Fruit fly (Drosophila melanogaster): ENCODE results near the gene CG43218.

CG43218 gene

dm6 chr3L:21224274-21224673, 33.5 kb upstream of the CG43218 start:
- no peak for TF ChIP-seq CG32121 (GFP tag; IDR thresholded peaks at IDR 0.05)
- TF ChIP-seq CG8159 (tag; optimal IDR thresholded peaks at IDR 0.05), result no peak
- TF ChIP-seq CG34367 (tag; optimal IDR thresholded peaks at IDR 0.05), result no peak
- no peak for TF ChIP-seq CG13204 (GFP tag; optimal IDR thresholded peaks at IDR 0.05)
- TF ChIP-seq CG9948 (tag; optimal IDR thresholded peaks at IDR 0.05), result no peak
- no peak; the same call in 2 of the 3 replicates for TF ChIP-seq CG4496 (GFP tag; IDR thresholded peaks at IDR 0.05)
- no peak for TF ChIP-seq Snoo (tag; optimal IDR thresholded peaks at IDR 0.05)
- TF ChIP-seq CG8301 (tag; optimal IDR thresholded peaks at IDR 0.05), result peak; percentile 90
- peak; percentile 25; the same call in 1 of the 2 replicates for TF ChIP-seq rn (GFP tag; IDR thresholded peaks at IDR 0.05)
- no peak for TF ChIP-seq CG10348 (GFP tag; IDR thresholded peaks at IDR 0.05)
- TF ChIP-seq Pif1B (GFP tag; optimal IDR thresholded peaks at IDR 0.05), result no peak
- no peak for TF ChIP-seq fd96Ca (GFP tag; IDR thresholded peaks at IDR 0.05)
- peak; percentile 16 for TF ChIP-seq Pif1A (GFP tag; optimal IDR thresholded peaks at IDR 0.05)
- peak; percentile 95 for TF ChIP-seq CG14655 (GFP tag; optimal IDR thresholded peaks at IDR 0.05)
- no peak for TF ChIP-seq CG15710 (tag; optimal IDR thresholded peaks at IDR 0.05)
- no peak for TF ChIP-seq CG17806 (tag; optimal IDR thresholded peaks at IDR 0.05)
- no peak for TF ChIP-seq D1 (tag; optimal IDR thresholded peaks at IDR 0.05)
- no peak for TF ChIP-seq Ets98B (GFP tag; IDR thresholded peaks at IDR 0.05)
- TF ChIP-seq gl (tag; optimal IDR thresholded peaks at IDR 0.05), result no peak

DNA sequence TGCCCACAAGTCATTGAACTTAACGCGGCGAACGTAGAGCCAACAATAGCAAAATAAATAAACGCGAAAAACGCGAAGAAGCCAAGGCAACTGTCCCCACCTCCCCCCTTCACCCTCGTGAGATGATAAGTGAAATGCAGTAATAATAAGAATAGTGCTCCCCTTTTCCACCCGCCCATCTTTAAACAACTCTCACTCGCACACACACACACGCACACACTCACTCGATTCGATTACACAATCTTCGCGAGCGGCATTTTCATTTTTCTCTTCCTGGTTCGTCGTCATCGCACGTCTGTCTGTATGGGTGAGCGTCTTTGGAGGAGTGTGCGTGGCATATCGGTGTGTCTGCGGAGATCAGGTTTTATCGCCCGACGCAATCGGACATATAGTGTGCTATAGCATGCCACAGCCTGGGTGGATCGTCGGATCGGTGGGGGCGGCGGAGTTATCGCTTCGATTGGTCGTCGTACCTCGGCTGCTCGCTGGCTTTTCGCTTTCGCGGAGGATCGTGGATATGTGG, 33.1 kb upstream of the CG43218 start:
- TF ChIP-seq Ets98B (GFP tag; IDR thresholded peaks at IDR 0.05) (peak; percentile 56; the same call in 1 of the 2 replicates), CG12605 (GFP tag; IDR thresholded peaks at IDR 0.05) (peak; percentile 6), CG13204 (GFP tag; optimal IDR thresholded peaks at IDR 0.05) (peak; percentile 93), Snoo (tag; optimal IDR thresholded peaks at IDR 0.05) (peak; percentile 35), CG4496 (GFP tag; IDR thresholded peaks at IDR 0.05) (peak; percentile 39; the same call in 2 of the 3 replicates), fd96Ca (GFP tag; IDR thresholded peaks at IDR 0.05) (peak; percentile 70; the same call in 2 of the 3 replicates), Pif1A (GFP tag; optimal IDR thresholded peaks at IDR 0.05) (no peak), CG9948 (tag; optimal IDR thresholded peaks at IDR 0.05) (no peak), D1 (tag; optimal IDR thresholded peaks at IDR 0.05) (no peak), rn (GFP tag; IDR thresholded peaks at IDR 0.05) (no peak), Pif1B (GFP tag; optimal IDR thresholded peaks at IDR 0.05) (no peak), CG32121 (GFP tag; IDR thresholded peaks at IDR 0.05) (peak; percentile 40), CG8159 (tag; optimal IDR thresholded peaks at IDR 0.05) (no peak), gl (tag; optimal IDR thresholded peaks at IDR 0.05) (no peak), CG8301 (tag; optimal IDR thresholded peaks at IDR 0.05) (no peak), CG15710 (tag; optimal IDR thresholded peaks at IDR 0.05) (no peak), CG17806 (tag; optimal IDR thresholded peaks at IDR 0.05) (no peak), EcR (GFP tag; optimal IDR thresholded peaks at IDR 0.05) (peak; percentile 97), CG34367 (tag; optimal IDR thresholded peaks at IDR 0.05) (no peak)

DNA sequence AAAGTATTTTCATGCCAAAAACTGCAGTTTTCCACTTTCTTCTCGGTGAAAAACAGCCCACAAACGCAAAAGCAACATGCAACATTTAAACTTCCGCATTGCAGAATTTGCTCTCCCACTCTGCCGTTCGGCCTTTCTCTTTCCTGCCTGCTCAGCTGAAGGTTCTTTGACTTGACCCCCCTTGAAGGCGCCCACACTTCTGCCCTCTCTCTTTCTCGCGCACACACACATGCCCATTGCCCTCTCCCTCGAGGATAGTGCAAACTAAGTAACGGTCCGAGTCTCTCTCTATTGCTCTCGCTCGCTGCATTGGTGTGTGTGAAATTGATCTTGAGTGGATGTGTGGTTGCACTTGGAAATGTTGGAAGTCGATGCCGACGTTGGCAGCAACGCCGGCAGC, 32.2 kb upstream of the CG43218 start:
- TF ChIP-seq CG8301 (tag; optimal IDR thresholded peaks at IDR 0.05) (no peak), fd96Ca (GFP tag; IDR thresholded peaks at IDR 0.05) (0 out of 3 replicates have a peak, but pooled peaks have one; percentile 18), Snoo (tag; optimal IDR thresholded peaks at IDR 0.05) (no peak), CG8159 (tag; optimal IDR thresholded peaks at IDR 0.05) (no peak), EcR (GFP tag; optimal IDR thresholded peaks at IDR 0.05) (no peak), CG4496 (GFP tag; IDR thresholded peaks at IDR 0.05) (0 out of 3 replicates have a peak, but pooled peaks have one; percentile 8)

dm6 chr3L:21226309-21226708, 31.5 kb upstream of the CG43218 start, which contains the start of gene Eip78C:
Gene Eip78C (plus strand): TSS chr3L:21226609.
- no peak for TF ChIP-seq CG17806 (tag; optimal IDR thresholded peaks at IDR 0.05)
- TF ChIP-seq EcR (GFP tag; optimal IDR thresholded peaks at IDR 0.05), result no peak
- TF ChIP-seq CG8159 (tag; optimal IDR thresholded peaks at IDR 0.05), result no peak
- TF ChIP-seq Pif1A (GFP tag; optimal IDR thresholded peaks at IDR 0.05), result no peak
- peak; percentile 50; the same call in 1 of the 3 replicates for TF ChIP-seq fd96Ca (GFP tag; IDR thresholded peaks at IDR 0.05)
- peak; percentile 41; the same call in 1 of the 2 replicates for TF ChIP-seq Ets98B (GFP tag; IDR thresholded peaks at IDR 0.05)
- TF ChIP-seq CG34367 (tag; optimal IDR thresholded peaks at IDR 0.05), result no peak
- no peak for TF ChIP-seq CG4496 (GFP tag; IDR thresholded peaks at IDR 0.05)
- peak; percentile 6 for TF ChIP-seq CG14655 (GFP tag; optimal IDR thresholded peaks at IDR 0.05)
- TF ChIP-seq CG12605 (GFP tag; IDR thresholded peaks at IDR 0.05), result no peak
- 0 out of 2 replicates have a peak, but pooled peaks have one; percentile 29 for TF ChIP-seq CG32121 (GFP tag; IDR thresholded peaks at IDR 0.05)
- no peak for TF ChIP-seq rn (GFP tag; IDR thresholded peaks at IDR 0.05)

- TF ChIP-seq Pif1B (GFP tag; optimal IDR thresholded peaks at IDR 0.05) (peak; percentile 20), EcR (GFP tag; optimal IDR thresholded peaks at IDR 0.05) (no peak), CG12605 (GFP tag; IDR thresholded peaks at IDR 0.05) (peak; percentile 41; the same call in 1 of the 2 replicates), CG8159 (tag; optimal IDR thresholded peaks at IDR 0.05) (no peak), rn (GFP tag; IDR thresholded peaks at IDR 0.05) (peak; percentile 38; the same call in 1 of the 2 replicates), Ets98B (GFP tag; IDR thresholded peaks at IDR 0.05) (peak; percentile 75), CG8301 (tag; optimal IDR thresholded peaks at IDR 0.05) (peak; percentile 71), CG32121 (GFP tag; IDR thresholded peaks at IDR 0.05) (peak; percentile 72), fd96Ca (GFP tag; IDR thresholded peaks at IDR 0.05) (peak; percentile 82; the same call in 2 of the 3 replicates), Pif1A (GFP tag; optimal IDR thresholded peaks at IDR 0.05) (peak; percentile 39), CG4496 (GFP tag; IDR thresholded peaks at IDR 0.05) (peak; percentile 78), CG14655 (GFP tag; optimal IDR thresholded peaks at IDR 0.05) (peak; percentile 77), CG10348 (GFP tag; IDR thresholded peaks at IDR 0.05) (no peak; the same call in 1 of the 2 replicates)
These were observed 28.1 kb upstream of the CG43218 start for dm6 chr3L:21229764-21230163.

dm6 chr3L:21230762-21231161, 27.1 kb upstream of the CG43218 start:
- no peak for TF ChIP-seq CG12605 (GFP tag; IDR thresholded peaks at IDR 0.05)
- no peak for TF ChIP-seq CG14655 (GFP tag; optimal IDR thresholded peaks at IDR 0.05)
- TF ChIP-seq CG9948 (tag; optimal IDR thresholded peaks at IDR 0.05), result no peak
- no peak for TF ChIP-seq Pif1A (GFP tag; optimal IDR thresholded peaks at IDR 0.05)
- TF ChIP-seq gl (tag; optimal IDR thresholded peaks at IDR 0.05), result no peak
- TF ChIP-seq D1 (tag; optimal IDR thresholded peaks at IDR 0.05), result no peak
- no peak for TF ChIP-seq Snoo (tag; optimal IDR thresholded peaks at IDR 0.05)
- TF ChIP-seq CG10348 (GFP tag; IDR thresholded peaks at IDR 0.05), result no peak
- no peak for TF ChIP-seq CG4496 (GFP tag; IDR thresholded peaks at IDR 0.05)
- no peak for TF ChIP-seq Ets98B (GFP tag; IDR thresholded peaks at IDR 0.05)
- TF ChIP-seq CG8301 (tag; optimal IDR thresholded peaks at IDR 0.05), result no peak

All from whole organism, pupa.